Fruit fly (Drosophila melanogaster) whole organism, prepupa: Measurements from ENCODE around the gene Cep135.
A peak's percentile ranks its signal among the peaks of the same experiment; 100 is the strongest.

Experiments
- Blimp-1 ChIP-seq: fragments of 200-800 bp; sonication (Bioruptor generic); optimal IDR thresholded peaks from 3 replicates; lab custom pipeline; 2017; ENCODE audit warnings: missing biosample characterization, missing genetic modification characterization, mild to moderate bottlenecking, moderate library complexity, missing genetic modification reagents
- CG10631 ChIP-seq: fragments of 200-800 bp; sonication (Bioruptor generic); optimal IDR thresholded peaks from 2 replicates; lab custom pipeline; 2016; ENCODE audit warnings: missing biosample characterization, missing genetic modification characterization
- CG10669 ChIP-seq: fragments of 200-800 bp; sonication (Bioruptor generic); optimal IDR thresholded peaks from 3 replicates; lab custom pipeline; 2018; ENCODE audit warnings: missing biosample characterization, mild to moderate bottlenecking, missing genetic modification characterization, moderate library complexity
- CG11762 ChIP-seq: fragments of 200-800 bp; sonication (Bioruptor generic); optimal IDR thresholded peaks from 3 replicates; lab custom pipeline; 2016; ENCODE audit warnings: missing biosample characterization, missing genetic modification characterization; ENCODE audit not compliant: insufficient read depth
- CG15336 ChIP-seq: fragments of 200-800 bp; sonication (Bioruptor generic); IDR thresholded peaks from 2 replicates; pipeline ENCODE4 v1.3.6; 2022; ENCODE audit warnings: missing biosample characterization, missing genetic modification characterization
- CG1621 ChIP-seq: fragments of 200-800 bp; sonication (Bioruptor generic); optimal IDR thresholded peaks from 3 replicates; lab custom pipeline; 2018; ENCODE audit warnings: missing biosample characterization, mild to moderate bottlenecking, missing genetic modification characterization
- CG16779 ChIP-seq: fragments of 200-800 bp; sonication (Bioruptor generic); optimal IDR thresholded peaks from 3 replicates; lab custom pipeline; 2017; ENCODE audit warnings: missing biosample characterization, mild to moderate bottlenecking, missing genetic modification characterization
- CG3032 ChIP-seq: fragments of 200-800 bp; optimal IDR thresholded peaks from 2 replicates; lab custom pipeline; 2019; ENCODE audit warnings: missing biosample characterization, mild to moderate bottlenecking, missing genetic modification characterization, moderate library complexity
- CG31627 ChIP-seq: fragments of 200-800 bp; sonication (Bioruptor generic); optimal IDR thresholded peaks from 3 replicates; lab custom pipeline; 2016; ENCODE audit warnings: missing biosample characterization, missing genetic modification characterization
- CG32006 ChIP-seq: fragments of 200-800 bp; sonication (Bioruptor generic); optimal IDR thresholded peaks from 3 replicates; lab custom pipeline; 2017; ENCODE audit warnings: missing biosample characterization, mild to moderate bottlenecking, missing genetic modification characterization
- CG34406 ChIP-seq: fragments of 200-800 bp; sonication (Bioruptor generic); optimal IDR thresholded peaks from 3 replicates; lab custom pipeline; 2016; ENCODE audit warnings: missing biosample characterization, missing genetic modification characterization
- CG3919 ChIP-seq: fragments of 200-800 bp; sonication (Bioruptor generic); optimal IDR thresholded peaks from 3 replicates; lab custom pipeline; 2016; ENCODE audit warnings: missing biosample characterization, missing genetic modification characterization
- CG4318 ChIP-seq: fragments of 200-800 bp; sonication (Bioruptor generic); optimal IDR thresholded peaks from 3 replicates; lab custom pipeline; 2017; ENCODE audit warnings: missing biosample characterization, mild to moderate bottlenecking, missing genetic modification characterization
- CG6163 ChIP-seq: fragments of 200-800 bp; sonication (Bioruptor generic); IDR thresholded peaks from 3 replicates; pipeline ENCODE4 v1.3.6; 2022; ENCODE audit warnings: missing biosample characterization, missing genetic modification characterization
- CG6792 ChIP-seq: fragments of 200-800 bp; sonication (Bioruptor generic); optimal IDR thresholded peaks from 3 replicates; lab custom pipeline; 2016; ENCODE audit warnings: missing biosample characterization, missing genetic modification characterization
- CG6808 ChIP-seq: fragments of 200-800 bp; sonication (Bioruptor generic); optimal IDR thresholded peaks from 3 replicates; lab custom pipeline; 2017; ENCODE audit warnings: missing biosample characterization, missing genetic modification characterization, mild to moderate bottlenecking, moderate library complexity, missing genetic modification reagents
- CG6854 ChIP-seq: fragments of 200-800 bp; sonication (Bioruptor generic); optimal IDR thresholded peaks from 2 replicates; lab custom pipeline; 2017; ENCODE audit warnings: missing biosample characterization, mild to moderate bottlenecking, missing genetic modification characterization
- CG7368 ChIP-seq: fragments of 200-800 bp; sonication (Bioruptor generic); optimal IDR thresholded peaks from 3 replicates; lab custom pipeline; 2016; ENCODE audit warnings: missing biosample characterization, missing genetic modification characterization
- CG8319 ChIP-seq: fragments of 200-800 bp; sonication (Bioruptor generic); optimal IDR thresholded peaks from 3 replicates; lab custom pipeline; 2016; ENCODE audit warnings: missing biosample characterization, missing genetic modification characterization
- CG8632 ChIP-seq: fragments of 200-800 bp; sonication (Bioruptor generic); optimal IDR thresholded peaks from 3 replicates; lab custom pipeline; 2016; ENCODE audit warnings: missing biosample characterization, missing genetic modification characterization
- CG9139 ChIP-seq: fragments of 200-800 bp; sonication (Bioruptor generic); optimal IDR thresholded peaks from 3 replicates; lab custom pipeline; 2017; ENCODE audit warnings: missing biosample characterization, mild to moderate bottlenecking, missing genetic modification characterization
- Eip75B ChIP-seq: fragments of 200-800 bp; sonication (Bioruptor generic); optimal IDR thresholded peaks from 3 replicates; lab custom pipeline; 2016; ENCODE audit warnings: missing biosample characterization, missing genetic modification characterization
- Eip93F ChIP-seq: fragments of 200-800 bp; sonication (Bioruptor generic); optimal IDR thresholded peaks from 2 replicates; lab custom pipeline; 2016; ENCODE audit warnings: missing biosample characterization, mild to moderate bottlenecking, missing genetic modification characterization
- Ets21C ChIP-seq: fragments of 200-800 bp; sonication (Bioruptor generic); optimal IDR thresholded peaks from 3 replicates; lab custom pipeline; 2016; ENCODE audit warnings: missing biosample characterization, missing genetic modification characterization
- Ets96B ChIP-seq: fragments of 200-800 bp; optimal IDR thresholded peaks from 2 replicates; lab custom pipeline; 2019; ENCODE audit warnings: missing biosample characterization, mild to moderate bottlenecking, missing genetic modification characterization, moderate library complexity
- Gug ChIP-seq: fragments of 200-800 bp; sonication (Bioruptor generic); IDR thresholded peaks from 2 replicates; pipeline ENCODE4 v1.3.6; 2022; ENCODE audit warnings: missing biosample characterization, missing genetic modification characterization
- Hr39 ChIP-seq: fragments of 200-800 bp; sonication (Bioruptor generic); optimal IDR thresholded peaks from 2 replicates; lab custom pipeline; 2016; ENCODE audit warnings: missing biosample characterization, missing genetic modification characterization
- OdsH ChIP-seq: fragments of 200-800 bp; sonication (Bioruptor generic); optimal IDR thresholded peaks from 3 replicates; lab custom pipeline; 2016; ENCODE audit warnings: missing biosample characterization, missing genetic modification characterization
- Smox ChIP-seq: fragments of 200-800 bp; sonication (Bioruptor generic); optimal IDR thresholded peaks from 3 replicates; lab custom pipeline; 2016; ENCODE audit warnings: missing biosample characterization, missing genetic modification characterization
- Sox14 ChIP-seq: fragments of 200-800 bp; sonication (Bioruptor generic); optimal IDR thresholded peaks from 3 replicates; lab custom pipeline; 2016; ENCODE audit warnings: missing biosample characterization, missing genetic modification characterization
- Sox15 ChIP-seq: fragments of 200-800 bp; sonication (Bioruptor generic); optimal IDR thresholded peaks from 3 replicates; lab custom pipeline; 2016; ENCODE audit warnings: missing biosample characterization, missing genetic modification characterization
- achi ChIP-seq: fragments of 200-800 bp; sonication (Bioruptor generic); optimal IDR thresholded peaks from 3 replicates; lab custom pipeline; 2016; ENCODE audit warnings: missing biosample characterization, missing genetic modification characterization
- cyc ChIP-seq: fragments of 200-800 bp; sonication (Bioruptor generic); optimal IDR thresholded peaks from 3 replicates; lab custom pipeline; 2016; ENCODE audit warnings: missing biosample characterization, missing genetic modification characterization
- dac ChIP-seq: fragments of 200-800 bp; sonication (Bioruptor generic); optimal IDR thresholded peaks from 2 replicates; lab custom pipeline; 2017; ENCODE audit warnings: missing biosample characterization, mild to moderate bottlenecking, missing genetic modification characterization
- dsx ChIP-seq: fragments of 200-800 bp; optimal IDR thresholded peaks from 3 replicates; lab custom pipeline; 2019; ENCODE audit warnings: missing biosample characterization, mild to moderate bottlenecking, missing genetic modification characterization, moderate library complexity; ENCODE audit not compliant: poor library complexity, severe bottlenecking
- esn ChIP-seq: fragments of 200-800 bp; sonication (Bioruptor generic); optimal IDR thresholded peaks from 2 replicates; lab custom pipeline; 2016; ENCODE audit warnings: missing biosample characterization, mild to moderate bottlenecking, missing genetic modification characterization, moderate library complexity
- fd85E ChIP-seq: fragments of 200-800 bp; sonication (Bioruptor generic); optimal IDR thresholded peaks from 3 replicates; lab custom pipeline; 2016; ENCODE audit warnings: missing biosample characterization, missing genetic modification characterization
- fkh ChIP-seq: fragments of 200-800 bp; sonication (Bioruptor generic); optimal IDR thresholded peaks from 3 replicates; lab custom pipeline; 2017; ENCODE audit warnings: missing biosample characterization, mild to moderate bottlenecking, missing genetic modification characterization, moderate library complexity
- lz ChIP-seq: fragments of 200-800 bp; sonication (Bioruptor generic); optimal IDR thresholded peaks from 3 replicates; lab custom pipeline; 2016; ENCODE audit warnings: missing biosample characterization, missing genetic modification characterization
- salr ChIP-seq, 2 experiments: fragments of 200-800 bp; sonication (Bioruptor generic); optimal IDR thresholded peaks; 3 replicates each; lab custom pipeline; 2016 to 2018; ENCODE audit warnings: missing biosample characterization in 2 of 2, missing genetic modification characterization in 2 of 2, mild to moderate bottlenecking in 1 of 2
- spab ChIP-seq: fragments of 200-800 bp; sonication (Bioruptor generic); optimal IDR thresholded peaks from 2 replicates; lab custom pipeline; 2017; ENCODE audit warnings: missing biosample characterization, mild to moderate bottlenecking, missing genetic modification characterization, missing genetic modification reagents
- ss ChIP-seq, 2 experiments: fragments of 200-800 bp; sonication (Bioruptor generic); optimal IDR thresholded peaks; 2 replicates in 1 of 2; 3 replicates in 1 of 2; lab custom pipeline; 2017 to 2018; ENCODE audit warnings: mild to moderate bottlenecking in 2 of 2, missing biosample characterization in 2 of 2, missing genetic modification characterization in 2 of 2, moderate library complexity in 1 of 2
- svp ChIP-seq: fragments of 200-800 bp; sonication (Bioruptor generic); peaks from one replicate; lab custom pipeline; 2016; ENCODE audit warnings: missing biosample characterization, missing genetic modification characterization
- topi ChIP-seq: fragments of 200-800 bp; sonication (Bioruptor generic); optimal IDR thresholded peaks from 3 replicates; lab custom pipeline; 2016; ENCODE audit warnings: missing biosample characterization, missing genetic modification characterization
- vri ChIP-seq: fragments of 200-800 bp; sonication (Bioruptor generic); optimal IDR thresholded peaks from 3 replicates; lab custom pipeline; 2016; ENCODE audit warnings: missing biosample characterization, mild to moderate bottlenecking, missing genetic modification characterization

The Cep135 gene

dm6 chr3L:15093929-15094588 is 22.5 kb upstream of the Cep135 start (continued):
- TF ChIP-seq CG34406 (GFP tag; lab: Kevin White, UChicago): peak; percentile 15
- no peak for TF ChIP-seq CG16779 (tag; lab: Kevin White, UChicago)
- peak; percentile 20 for TF ChIP-seq Hr39
- TF ChIP-seq CG8319 (GFP tag; lab: Kevin White, UChicago): no peak
- peak; percentile 85 for TF ChIP-seq svp (GFP tag; lab: Kevin White, UChicago)
- peak; percentile 37 for TF ChIP-seq esn
- no peak for TF ChIP-seq spab (GFP tag; lab: Kevin White, UChicago)
- TF ChIP-seq Eip75B (GFP tag; lab: Kevin White, UChicago): peak; percentile 15
- TF ChIP-seq Sox15: no peak
- peak; percentile 2 for TF ChIP-seq lz (GFP tag; lab: Kevin White, UChicago)
- no peak for TF ChIP-seq CG8632 (GFP tag; lab: Kevin White, UChicago)
- TF ChIP-seq fkh (GFP tag; lab: Kevin White, UChicago): peak; percentile 66
- peak; percentile 32 for TF ChIP-seq CG6808 (GFP tag; lab: Kevin White, UChicago)
- no peak for TF ChIP-seq CG3032 (tag; lab: Kevin White, UChicago)
- peak; percentile 44 for TF ChIP-seq topi (GFP tag; lab: Kevin White, UChicago)
- TF ChIP-seq CG7368 (GFP tag; lab: Kevin White, UChicago): no peak
- TF ChIP-seq cyc (GFP tag; lab: Kevin White, UChicago): peak; percentile 29
- TF ChIP-seq, all 60 proteins: peak for 23

dm6 chr3L:15094589-15095288 is 21.8 kb upstream of the Cep135 start, which contains the start of the genes sstn, Plp and GlyRS:
sstn (minus strand) TSS chr3L:15094719.
Plp (minus strand) TSS chr3L:15094724.
GlyRS (plus strand) TSS chr3L:15095142.
- no peak for TF ChIP-seq fd85E
- no peak for TF ChIP-seq CG10669 (GFP tag; lab: Kevin White, UChicago)
- TF ChIP-seq CG3032 (tag; lab: Kevin White, UChicago): peak; percentile 33
- TF ChIP-seq Smox (GFP tag; lab: Kevin White, UChicago): no peak
- peak; percentile 45 for TF ChIP-seq CG32006
- no peak for TF ChIP-seq CG11762 (GFP tag; lab: Kevin White, UChicago)
- peak; percentile 55 for TF ChIP-seq CG10631 (GFP tag; lab: Kevin White, UChicago)
- no peak for TF ChIP-seq dac (GFP tag; lab: Kevin White, UChicago)
- peak; percentile 60 for TF ChIP-seq svp (GFP tag; lab: Kevin White, UChicago)
- TF ChIP-seq dsx: peak; percentile 41
- TF ChIP-seq Eip93F (GFP tag; lab: Kevin White, UChicago): peak; percentile 19
- peak in 1 of 2 experiments; percentile 33 for TF ChIP-seq ss (GFP tag; optimal IDR thresholded peaks at IDR 0.05; lab: Kevin White, UChicago)
- no peak for TF ChIP-seq CG31627
- TF ChIP-seq lz (GFP tag; lab: Kevin White, UChicago): peak; percentile 0
- no peak for TF ChIP-seq CG1621
- TF ChIP-seq CG6854 (GFP tag; lab: Kevin White, UChicago): no peak
- no peak for TF ChIP-seq Ets21C
- TF ChIP-seq CG4318 (GFP tag; lab: Kevin White, UChicago): no peak
- TF ChIP-seq CG15336 (GFP tag; lab: Robert Waterston, UW): 0 out of 2 replicates have a peak, but pooled peaks have one; percentile 23
- TF ChIP-seq CG7368 (GFP tag; lab: Kevin White, UChicago): no peak
- peak; percentile 18 for TF ChIP-seq CG3919 (GFP tag; lab: Kevin White, UChicago)
- peak; percentile 20 for TF ChIP-seq esn
- TF ChIP-seq CG16779 (tag; lab: Kevin White, UChicago): peak; percentile 0
- peak; percentile 28 for TF ChIP-seq Ets96B (tag; lab: Kevin White, UChicago)
- no peak for TF ChIP-seq spab (GFP tag; lab: Kevin White, UChicago)
- TF ChIP-seq CG9139 (GFP tag; lab: Kevin White, UChicago): no peak
- TF ChIP-seq CG6163 (GFP tag; lab: Robert Waterston, UW): no peak
- no peak for TF ChIP-seq Gug (GFP tag; lab: Robert Waterston, UW)
- TF ChIP-seq achi (GFP tag; lab: Kevin White, UChicago): peak; percentile 33
- TF ChIP-seq Eip75B (GFP tag; lab: Kevin White, UChicago): peak; percentile 12
- TF ChIP-seq CG6792 (GFP tag; lab: Kevin White, UChicago): peak; percentile 17
- TF ChIP-seq cyc (GFP tag; lab: Kevin White, UChicago): no peak
- TF ChIP-seq CG8319 (GFP tag; lab: Kevin White, UChicago): no peak
- peak; percentile 41 for TF ChIP-seq OdsH (GFP tag; lab: Kevin White, UChicago)
- no peak for TF ChIP-seq fkh (GFP tag; lab: Kevin White, UChicago)
- TF ChIP-seq CG6808 (GFP tag; lab: Kevin White, UChicago): no peak
- no peak for TF ChIP-seq Sox14
- peak in 1 of 2 experiments; percentile 19 for TF ChIP-seq salr (GFP tag; optimal IDR thresholded peaks at IDR 0.05; lab: Kevin White, UChicago)
- peak; percentile 24 for TF ChIP-seq vri
- TF ChIP-seq Blimp-1 (GFP tag; lab: Kevin White, UChicago): peak; percentile 33
